Worm (Caenorhabditis elegans): ENCODE results near the gene srx-33.

- TF ChIP-seq T22C8.4 (GFP tag; IDR thresholded peaks at IDR 0.05), result no peak
- TF ChIP-seq cog-1 (tag; optimal IDR thresholded peaks at IDR 0.05), result no peak
- no peak for TF ChIP-seq ztf-23 (GFP tag; IDR thresholded peaks at IDR 0.05)
- no peak for TF ChIP-seq flt-1 (GFP tag; IDR thresholded peaks at IDR 0.05)
Measured at ce11 chrV:7118796-7119195, at the start of gene srx-33.

Measured in whole organism, midembryonic.